Fruit fly (Drosophila melanogaster) S2 (cell line): Measurements from ENCODE around the gene Tgi.

Experiments used
- CG8478 ChIP-seq: fragments of >200 bp; optimal IDR thresholded peaks from 2 replicates; lab custom pipeline; 2018
- CTCF ChIP-seq, 2 experiments: fragments of >200 bp; optimal IDR thresholded peaks; 2 replicates each; lab custom pipeline; 2018

- TF ChIP-seq CG8478 (lab: Kevin White, UChicago) (no peak), CTCF (optimal IDR thresholded peaks at IDR 0.05; lab: Kevin White, UChicago) (no peak)
These were observed 9.0 kb upstream of the Tgi start, which contains the start of gene stv for dm6 chr3L:13477453-13478184.
